Worm (Caenorhabditis elegans): ENCODE data around the gene fbxa-157.

The fbxa-157 gene

ce11 chrV:17905765-17906164, 6.2 kb downstream of the fbxa-157 start:
- TF ChIP-seq unc-130 (tag; optimal IDR thresholded peaks at IDR 0.05) (no peak), sptf-1 (tag; optimal IDR thresholded peaks at IDR 0.05) (no peak), F16B12.6 (tag; optimal IDR thresholded peaks at IDR 0.05) (no peak), egl-27 (tag; optimal IDR thresholded peaks at IDR 0.05) (no peak), hlh-17 (GFP tag; optimal IDR thresholded peaks at IDR 0.05; ENCODE audit: borderline replicate concordance) (no peak), unc-98 (GFP tag; IDR thresholded peaks at IDR 0.05) (no peak), mep-1 (tag; optimal IDR thresholded peaks at IDR 0.05) (peak; percentile 19), pqm-1 (tag; optimal IDR thresholded peaks at IDR 0.05) (no peak), dpl-1 (GFP tag; optimal IDR thresholded peaks at IDR 0.05) (peak in 1 of 3 experiments; percentile 2), blmp-1 (tag; optimal IDR thresholded peaks at IDR 0.05) (peak; percentile 97), aha-1 (tag; optimal IDR thresholded peaks at IDR 0.05) (no peak), elt-2 (tag; optimal IDR thresholded peaks at IDR 0.05) (no peak), ceh-8 (GFP tag; optimal IDR thresholded peaks at IDR 0.05) (no peak), grh-1 (GFP tag; IDR thresholded peaks at IDR 0.05) (no peak), lin-35 (GFP tag; optimal IDR thresholded peaks at IDR 0.05) (peak in 1 of 2 experiments; percentile 49), elt-3 (tag; optimal IDR thresholded peaks at IDR 0.05) (peak in 1 of 6 experiments; percentile 52), C16A3.4 (tag; optimal IDR thresholded peaks at IDR 0.05) (peak; percentile 31), lin-14 (GFP tag; optimal IDR thresholded peaks at IDR 0.05) (peak; percentile 72), nhr-71 (tag; optimal IDR thresholded peaks at IDR 0.05) (peak; percentile 12), unc-86 (tag; optimal IDR thresholded peaks at IDR 0.05) (no peak), nhr-19 (GFP tag; conservative IDR thresholded peaks at IDR 0.05) (peak; percentile 7; the same call in 1 of the 2 replicates), fkh-10 (GFP tag; optimal IDR thresholded peaks at IDR 0.05) (no peak), snpc-4 (tag; optimal IDR thresholded peaks at IDR 0.05) (no peak), unc-30 (tag; optimal IDR thresholded peaks at IDR 0.05) (no peak), nhr-85 (tag) (peak; percentile 84), nhr-20 (tag; optimal IDR thresholded peaks at IDR 0.05) (peak; percentile 38), snu-23 (GFP tag; optimal IDR thresholded peaks at IDR 0.05) (peak; percentile 43), aly-2 (tag; optimal IDR thresholded peaks at IDR 0.05) (no peak), fos-1 (tag; optimal IDR thresholded peaks at IDR 0.05) (no peak), lir-3 (tag; optimal IDR thresholded peaks at IDR 0.05; ENCODE audit: poor library complexity) (no peak), nhr-90 (tag; optimal IDR thresholded peaks at IDR 0.05; ENCODE audit: poor library complexity) (no peak), lin-39 (tag; optimal IDR thresholded peaks at IDR 0.05) (no peak), hpl-2 (GFP tag; optimal IDR thresholded peaks at IDR 0.05) (no peak), efl-3 (GFP tag; optimal IDR thresholded peaks at IDR 0.05) (no peak), ztf-4 (tag; optimal IDR thresholded peaks at IDR 0.05) (no peak), fkh-8 (tag; optimal IDR thresholded peaks at IDR 0.05) (no peak), isw-1 (GFP tag; IDR thresholded peaks at IDR 0.05) (no peak), mef-2 (tag; optimal IDR thresholded peaks at IDR 0.05) (no peak), alr-1 (tag; optimal IDR thresholded peaks at IDR 0.05; ENCODE audit: borderline replicate concordance) (no peak), vab-15 (tag; optimal IDR thresholded peaks at IDR 0.05) (no peak), ceh-63 (GFP tag; optimal IDR thresholded peaks at IDR 0.05) (no peak), lsy-2 (tag; optimal IDR thresholded peaks at IDR 0.05) (peak in 1 of 2 experiments; percentile 18), efl-1 (optimal IDR thresholded peaks at IDR 0.05) (no peak), efl-1 (GFP tag; optimal IDR thresholded peaks at IDR 0.05 in 1 of 2) (peak in 1 of 2 experiments; percentile 86), tbx-2 (tag; optimal IDR thresholded peaks at IDR 0.05) (no peak), nhr-237 (tag; optimal IDR thresholded peaks at IDR 0.05) (no peak), nhr-11 (tag; optimal IDR thresholded peaks at IDR 0.05) (no peak), jun-1 (tag; optimal IDR thresholded peaks at IDR 0.05) (no peak)

Data from whole organism, L1 larva.